Fruit fly (Drosophila melanogaster) S2 (cell line): ENCODE data around the gene CG43923.
"Not testable (repeated sequence)": the region's sequence is repeated elsewhere in the genome, so short reads cannot be mapped to it uniquely, and the experiment has no call there.

Experiments used
- CG8478 ChIP-seq: fragments of >200 bp; optimal IDR thresholded peaks from 2 replicates; lab custom pipeline; 2018
- CTCF ChIP-seq, 2 experiments: fragments of >200 bp; optimal IDR thresholded peaks; 2 replicates each; lab custom pipeline; 2018

dm6 chr2L:15694371-15694770 is 18.5 kb upstream of the CG43923 start, which contains the start of gene CG44140:
- TF ChIP-seq CG8478 (lab: Kevin White, UChicago); CTCF (optimal IDR thresholded peaks at IDR 0.05; lab: Kevin White, UChicago): not testable (repeated sequence)
